Worm (Caenorhabditis elegans): ENCODE results near the gene R09E10.2.

Gene R09E10.2

ce11 chrIV:10296036-10296435 is 22.1 kb downstream of the R09E10.2 start:
- TF ChIP-seq ceh-58 (GFP tag; IDR thresholded peaks at IDR 0.05) = no peak
- no peak for TF ChIP-seq ama-1 (optimal IDR thresholded peaks at IDR 0.05)
- TF ChIP-seq ama-1 (GFP tag; optimal IDR thresholded peaks at IDR 0.05) = no peak
- TF ChIP-seq ztf-22 (GFP tag; optimal IDR thresholded peaks at IDR 0.05) = no peak
- no peak for TF ChIP-seq aptf-3 (GFP tag; IDR thresholded peaks at IDR 0.05)
- TF ChIP-seq Y56A3A.18 (GFP tag; IDR thresholded peaks at IDR 0.05) = no peak
- no peak for TF ChIP-seq atf-7 (tag; optimal IDR thresholded peaks at IDR 0.05)
- TF ChIP-seq T26A5.8 (tag; optimal IDR thresholded peaks at IDR 0.05) = no peak
- no peak for TF ChIP-seq ztf-3 (GFP tag; optimal IDR thresholded peaks at IDR 0.05)
- TF ChIP-seq ceh-91 (GFP tag; IDR thresholded peaks at IDR 0.05) = no peak
- TF ChIP-seq ZK185.1 (tag; optimal IDR thresholded peaks at IDR 0.05; ENCODE audit: poor library complexity, severe bottlenecking) = no peak
- TF ChIP-seq attf-6 (GFP tag; IDR thresholded peaks at IDR 0.05) = no peak
- no peak for TF ChIP-seq hlh-26 (GFP tag; conservative IDR thresholded peaks at IDR 0.05)
- TF ChIP-seq sptf-2 (GFP tag; optimal IDR thresholded peaks at IDR 0.05) = no peak
- TF ChIP-seq bed-2 (GFP tag; IDR thresholded peaks at IDR 0.05) = no peak
- no peak for TF ChIP-seq egrh-3 (GFP tag; IDR thresholded peaks at IDR 0.05)
- no peak for TF ChIP-seq lir-1 (GFP tag; conservative IDR thresholded peaks at IDR 0.05)
- TF ChIP-seq bed-1 (GFP tag; IDR thresholded peaks at IDR 0.05) = no peak

- TF ChIP-seq F37B4.10 (GFP tag; IDR thresholded peaks at IDR 0.05) = no peak
- no peak for TF ChIP-seq F52B5.7 (tag; optimal IDR thresholded peaks at IDR 0.05)
- no peak for TF ChIP-seq snpc-1.3 (tag; optimal IDR thresholded peaks at IDR 0.05; ENCODE audit: insufficient read depth)
- no peak for TF ChIP-seq zfh-2 (GFP tag; conservative IDR thresholded peaks at IDR 0.05)
- no peak for TF ChIP-seq F57C9.4 (tag; optimal IDR thresholded peaks at IDR 0.05)
- TF ChIP-seq Y53G8AR.9 (GFP tag; conservative IDR thresholded peaks at IDR 0.05) = no peak
- TF ChIP-seq madf-10 (tag; optimal IDR thresholded peaks at IDR 0.05) = no peak
- no peak for TF ChIP-seq lin-54 (GFP tag; optimal IDR thresholded peaks at IDR 0.05)
Observed at ce11 chrIV:10295084-10295483, 23.0 kb downstream of the R09E10.2 start, which contains the start of gene R09E10.13. Gene R09E10.13 (minus strand): TSS chrIV:10295144.

ce11 chrIV:10294030-10294429 is 24.1 kb downstream of the R09E10.2 start, which contains the start of gene R09E10.6:
Gene R09E10.6 (minus strand): TSS chrIV:10294130.
- TF ChIP-seq dpff-1 (tag; optimal IDR thresholded peaks at IDR 0.05) (no peak), die-1 (tag; optimal IDR thresholded peaks at IDR 0.05) (no peak), egl-44 (GFP tag; IDR thresholded peaks at IDR 0.05) (no peak), nhr-90 (tag; optimal IDR thresholded peaks at IDR 0.05) (no peak), lsl-1 (GFP tag; optimal IDR thresholded peaks at IDR 0.05) (no peak), ceh-100 (GFP tag; IDR thresholded peaks at IDR 0.05) (no peak), somi-1 (GFP tag; optimal IDR thresholded peaks at IDR 0.05) (no peak), Y53F4B.3 (GFP tag; IDR thresholded peaks at IDR 0.05) (no peak), F23B12.7 (tag; optimal IDR thresholded peaks at IDR 0.05; ENCODE audit: insufficient read depth) (no peak), rpc-1 (optimal IDR thresholded peaks at IDR 0.05) (no peak), rpc-1 (tag; optimal IDR thresholded peaks at IDR 0.05) (no peak), mcd-1 (GFP tag; IDR thresholded peaks at IDR 0.05) (no peak), lin-40 (tag; optimal IDR thresholded peaks at IDR 0.05) (no peak), B0261.1 (tag; optimal IDR thresholded peaks at IDR 0.05) (no peak), him-1 (tag; optimal IDR thresholded peaks at IDR 0.05) (no peak), tlf-1 (GFP tag; optimal IDR thresholded peaks at IDR 0.05) (no peak), fkh-3 (tag; optimal IDR thresholded peaks at IDR 0.05) (no peak), ceh-79 (tag; optimal IDR thresholded peaks at IDR 0.05) (no peak), snpc-4 (GFP tag; optimal IDR thresholded peaks at IDR 0.05) (no peak), snpc-4 (tag; optimal IDR thresholded peaks at IDR 0.05) (no peak), unc-130 (GFP tag; optimal IDR thresholded peaks at IDR 0.05) (no peak), B0035.1 (tag; optimal IDR thresholded peaks at IDR 0.05) (no peak)

Data from whole organism, young adult.